Fruit fly (Drosophila melanogaster) whole organism, wandering third instar larva: ENCODE measurements around the gene CG11438.

Source experiments
- CG9705 ChIP-seq: fragments of 200-800 bp; sonication (Bioruptor generic); optimal IDR thresholded peaks from 2 replicates; lab custom pipeline; 2018; ENCODE audit warnings: missing biosample characterization, mild to moderate bottlenecking, missing genetic modification characterization
- Dif ChIP-seq: fragments of 200-275, 200-300 bp; sonication (Bioruptor generic); optimal IDR thresholded peaks from 2 replicates; lab custom pipeline; 2018; ENCODE audit warnings: missing biosample characterization, missing genetic modification characterization; ENCODE audit not compliant: partially characterized antibody
- Myc ChIP-seq: fragments of >200 bp; optimal IDR thresholded peaks from 2 replicates; lab custom pipeline; 2017
- fru ChIP-seq: fragments of 200-800 bp; sonication (Bioruptor generic); optimal IDR thresholded peaks from 3 replicates; lab custom pipeline; 2016; ENCODE audit warnings: missing biosample characterization, mild to moderate bottlenecking, missing genetic modification characterization
- usp ChIP-seq: fragments of >200 bp; optimal IDR thresholded peaks from 2 replicates; lab custom pipeline; 2017; ENCODE audit warnings: missing biosample characterization, missing genetic modification characterization

dm6 chr3L:22503730-22504129 lies 38.3 kb downstream of the CG11438 start, which contains the start of gene CG43331:
- TF ChIP-seq Dif (GFP tag; lab: Kevin White, UChicago) (no peak), CG9705 (GFP tag; lab: Kevin White, UChicago) (no peak), Myc (lab: Kevin White, UChicago) (no peak), usp (no peak), fru (GFP tag; lab: Kevin White, UChicago) (no peak)
